Worm (Caenorhabditis elegans): ENCODE measurements around the gene srd-66.

Gene srd-66

DNA sequence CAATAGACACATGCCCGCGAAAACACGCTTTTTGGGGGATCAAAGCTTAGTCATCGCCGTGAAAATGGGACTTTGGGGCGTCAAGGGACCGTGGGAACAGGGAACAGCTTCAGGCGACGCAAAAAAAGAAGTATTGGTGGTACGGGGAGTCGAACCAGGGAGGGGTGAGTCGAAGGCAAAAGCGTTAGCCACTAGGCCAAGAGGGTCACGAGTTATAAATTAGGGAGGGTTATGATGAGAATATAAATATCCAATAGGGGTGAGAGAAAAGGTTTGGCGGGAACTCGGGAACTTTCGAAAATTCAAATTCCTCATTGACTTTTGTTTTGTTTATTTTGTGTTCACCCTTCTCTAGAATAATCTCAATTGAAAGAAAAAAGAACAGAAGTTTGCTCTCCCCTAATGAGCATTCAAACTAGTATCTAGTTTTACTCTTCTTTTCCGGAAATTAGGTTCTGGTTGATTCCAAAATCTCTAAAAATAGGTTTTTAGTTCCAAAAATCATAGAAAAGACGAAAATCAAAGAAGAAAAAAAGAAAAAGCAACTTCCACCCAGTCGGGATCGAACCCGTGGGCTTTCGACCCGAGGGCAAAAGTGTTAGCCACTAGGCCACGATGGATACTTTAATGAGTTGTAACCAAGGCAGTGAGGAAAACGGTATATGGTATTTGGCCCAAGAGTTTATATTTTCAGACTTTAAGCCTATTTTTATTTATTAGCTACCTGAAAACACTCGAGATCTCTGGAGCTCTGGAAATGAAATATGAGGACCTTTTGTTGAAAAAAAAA is 48.5 kb upstream of the srd-66 start (continued):
- TF ChIP-seq F39B2.1 (GFP tag; IDR thresholded peaks at IDR 0.05) (no peak), ztf-28 (GFP tag; IDR thresholded peaks at IDR 0.05) (peak; percentile 66; the same call in 1 of the 2 replicates), madf-3 (GFP tag; IDR thresholded peaks at IDR 0.05) (no peak), rcor-1 (GFP tag; IDR thresholded peaks at IDR 0.05) (0 out of 2 replicates have a peak, but pooled peaks have one; percentile 26), nhr-27 (tag; optimal IDR thresholded peaks at IDR 0.05) (no peak), ceh-27 (GFP tag; optimal IDR thresholded peaks at IDR 0.05) (no peak), dpff-1 (tag; optimal IDR thresholded peaks at IDR 0.05) (no peak), snpc-1.1 (tag; optimal IDR thresholded peaks at IDR 0.05; ENCODE audit: insufficient read depth) (no peak), let-526 (GFP tag; IDR thresholded peaks at IDR 0.05) (no peak), D2030.7 (GFP tag; IDR thresholded peaks at IDR 0.05) (peak; percentile 82), die-1 (tag; optimal IDR thresholded peaks at IDR 0.05) (peak; percentile 73), attf-5 (GFP tag; optimal IDR thresholded peaks at IDR 0.05) (peak; percentile 23), ceh-79 (tag; optimal IDR thresholded peaks at IDR 0.05) (no peak), Y56A3A.18 (GFP tag; IDR thresholded peaks at IDR 0.05) (no peak), K11D2.4 (GFP tag; IDR thresholded peaks at IDR 0.05) (0 out of 2 replicates have a peak, but pooled peaks have one; percentile 10), atf-7 (tag; optimal IDR thresholded peaks at IDR 0.05) (no peak), ceh-58 (GFP tag; IDR thresholded peaks at IDR 0.05) (0 out of 2 replicates have a peak, but pooled peaks have one; percentile 74), hmg-20 (GFP tag; IDR thresholded peaks at IDR 0.05) (no peak), him-1 (tag; optimal IDR thresholded peaks at IDR 0.05) (peak; percentile 68), snpc-1.3 (tag; optimal IDR thresholded peaks at IDR 0.05; ENCODE audit: insufficient read depth) (peak; percentile 77), B0035.1 (tag; optimal IDR thresholded peaks at IDR 0.05) (peak; percentile 14), pbrm-1 (GFP tag; IDR thresholded peaks at IDR 0.05) (peak; percentile 26; the same call in 1 of the 2 replicates), T26A5.8 (tag; optimal IDR thresholded peaks at IDR 0.05) (no peak), Y67H2A.10 (GFP tag; conservative IDR thresholded peaks at IDR 0.05) (no peak), nhr-179 (tag; optimal IDR thresholded peaks at IDR 0.05) (no peak), rpc-1 (optimal IDR thresholded peaks at IDR 0.05) (peak; percentile 67), rpc-1 (tag; optimal IDR thresholded peaks at IDR 0.05) (peak; percentile 92), hmg-1.2 (GFP tag; IDR thresholded peaks at IDR 0.05) (peak; percentile 55), lsy-27 (tag; optimal IDR thresholded peaks at IDR 0.05; ENCODE audit: borderline replicate concordance, insufficient read depth) (peak; percentile 16), ama-1 (optimal IDR thresholded peaks at IDR 0.05) (no peak), ama-1 (GFP tag; optimal IDR thresholded peaks at IDR 0.05) (peak; percentile 79 to 82), F10E7.11 (tag; optimal IDR thresholded peaks at IDR 0.05) (no peak), C17E4.6 (GFP tag; IDR thresholded peaks at IDR 0.05) (0 out of 2 replicates have a peak, but pooled peaks have one; percentile 21), nfyb-1 (GFP tag; IDR thresholded peaks at IDR 0.05) (peak; percentile 34; the same call in 1 of the 2 replicates), ZK185.1 (tag; optimal IDR thresholded peaks at IDR 0.05; ENCODE audit: poor library complexity, severe bottlenecking) (peak; percentile 36), nhr-120 (GFP tag; IDR thresholded peaks at IDR 0.05) (no peak), nhr-90 (tag; optimal IDR thresholded peaks at IDR 0.05) (peak; percentile 64), cebp-2 (GFP tag; IDR thresholded peaks at IDR 0.05) (0 out of 2 replicates have a peak, but pooled peaks have one; percentile 63), mcd-1 (GFP tag; IDR thresholded peaks at IDR 0.05) (peak; percentile 46; the same call in 1 of the 2 replicates), ceh-100 (GFP tag; IDR thresholded peaks at IDR 0.05) (0 out of 2 replicates have a peak, but pooled peaks have one; percentile 37), gei-17 (GFP tag; optimal IDR thresholded peaks at IDR 0.05) (no peak), efl-1 (GFP tag; optimal IDR thresholded peaks at IDR 0.05) (peak; percentile 44), lin-54 (GFP tag; optimal IDR thresholded peaks at IDR 0.05) (peak; percentile 34), madf-6 (GFP tag; IDR thresholded peaks at IDR 0.05) (peak; percentile 53), lin-26 (GFP tag; IDR thresholded peaks at IDR 0.05) (peak; percentile 94), mel-28 (tag; optimal IDR thresholded peaks at IDR 0.05; ENCODE audit: borderline replicate concordance) (no peak), Y53G8AR.9 (GFP tag; conservative IDR thresholded peaks at IDR 0.05) (no peak)
